Worm (Caenorhabditis elegans) whole organism, young adult: ENCODE measurements around the gene nhx-3.

Experiments
- C06A6.2 ChIP-seq: fragments of 200-800 bp; sonication (Bioruptor generic); conservative IDR thresholded peaks from 2 replicates; pipeline ENCODE4 v1.3.6; 2022; ENCODE audit warnings: missing genetic modification characterization, missing compliant biosample characterization
- attf-5 ChIP-seq: fragments of 200-800 bp; sonication (Bioruptor generic); optimal IDR thresholded peaks from 2 replicates; lab custom pipeline; 2018; ENCODE audit warnings: mild to moderate bottlenecking, missing genetic modification characterization, missing compliant biosample characterization
- lin-54 ChIP-seq: fragments of 200-800 bp; sonication (Bioruptor generic); optimal IDR thresholded peaks from 2 replicates; lab custom pipeline; 2018; ENCODE audit warnings: mild to moderate bottlenecking, missing genetic modification characterization, missing compliant biosample characterization
- lsl-1 ChIP-seq: fragments of 200-800 bp; sonication (Bioruptor generic); optimal IDR thresholded peaks from 2 replicates; lab custom pipeline; 2018; ENCODE audit warnings: mild to moderate bottlenecking, missing genetic modification characterization, moderate library complexity, missing compliant biosample characterization
- zfh-2 ChIP-seq: fragments of 200-800 bp; sonication (Bioruptor generic); conservative IDR thresholded peaks from 2 replicates; pipeline ENCODE4 v1.3.6; 2022; ENCODE audit warnings: missing genetic modification reagents, missing genetic modification characterization, missing compliant biosample characterization

ce11 chrV:7528816-7529215 is 16.5 kb downstream of the nhx-3 start, which contains the start of gene C54F6.5:
- TF ChIP-seq attf-5 (GFP tag; lab: Kevin White, UChicago) (no peak), zfh-2 (GFP tag; lab: Robert Waterston, UW) (no peak), lsl-1 (GFP tag; lab: Kevin White, UChicago) (no peak), C06A6.2 (GFP tag; lab: Robert Waterston, UW) (no peak), lin-54 (GFP tag; lab: Kevin White, UChicago) (no peak)
